Fruit fly (Drosophila melanogaster) whole organism: ENCODE data around the gene CG5895.

Source experiments
- Dll ChIP-seq: fragments of >200 bp; optimal IDR thresholded peaks from 2 replicates; lab custom pipeline; 2017
- EcR ChIP-seq, 2 experiments: fragments of >200 bp; optimal IDR thresholded peaks; 2 replicates each; lab custom pipeline; 2017; ENCODE audit warnings: missing biosample characterization in 2 of 2, missing genetic modification characterization in 2 of 2, missing genetic modification reagents in 2 of 2
- pan ChIP-seq: fragments of >200 bp; optimal IDR thresholded peaks from 2 replicates; lab custom pipeline; 2017
- psq ChIP-seq: fragments of >200 bp; optimal IDR thresholded peaks from 2 replicates; lab custom pipeline; 2017
- usp ChIP-seq: fragments of >200 bp; optimal IDR thresholded peaks from 2 replicates; lab custom pipeline; 2017; ENCODE audit warnings: missing biosample characterization, missing genetic modification characterization, mixed read lengths

DNA sequence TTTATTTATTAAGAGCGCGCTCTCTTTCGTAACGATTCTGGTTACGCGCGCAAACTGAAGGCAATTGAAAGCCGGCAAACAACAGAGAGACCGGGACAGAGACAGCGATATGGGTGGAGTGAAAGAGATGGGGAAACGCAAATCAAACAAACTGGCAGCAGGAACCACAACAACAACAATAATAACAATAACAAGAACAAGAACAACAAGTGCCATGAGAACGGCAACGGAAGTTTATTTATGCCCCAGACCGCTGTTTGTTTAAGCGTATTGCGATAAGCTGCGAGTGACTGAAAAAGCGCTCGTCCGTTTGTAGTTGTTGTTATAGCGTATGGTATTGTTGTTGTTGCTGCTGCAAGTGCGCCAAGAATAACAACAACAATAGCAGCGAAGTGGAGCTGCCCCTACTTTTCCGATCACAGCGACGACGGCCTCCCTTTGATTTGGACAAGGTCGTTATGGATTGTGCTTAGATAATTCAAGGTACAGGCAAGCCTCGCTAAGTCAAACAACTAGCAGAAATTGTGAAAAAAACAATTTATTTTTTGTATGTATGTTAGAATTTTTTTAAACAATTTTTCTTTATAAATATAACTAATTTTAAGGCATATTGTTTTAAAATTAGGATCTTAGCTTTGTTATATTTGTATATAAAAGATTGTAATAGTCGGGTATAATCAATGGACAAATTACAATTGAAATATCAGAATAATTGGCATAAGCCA lies 9.1 kb upstream of the CG5895 start:
- TF ChIP-seq psq (lab: Kevin White, UChicago), result no peak
- TF ChIP-seq EcR (GFP tag; optimal IDR thresholded peaks at IDR 0.05; lab: Kevin White, UChicago), result no peak
- no peak for TF ChIP-seq Dll
- TF ChIP-seq pan (lab: Kevin White, UChicago), result no peak
- TF ChIP-seq usp, result no peak
